Fruit fly (Drosophila melanogaster) whole organism, embryonic: Measurements from ENCODE around the gene Kah.

Experiments used
- Asciz ChIP-seq: fragments of 200-800 bp; sonication (Bioruptor generic); optimal IDR thresholded peaks from 2 replicates; lab custom pipeline; 2017; ENCODE audit warnings: missing biosample characterization, mild to moderate bottlenecking, missing genetic modification characterization, missing genetic modification reagents
- B-H2 ChIP-seq: fragments of 200-800 bp; sonication (Bioruptor generic); optimal IDR thresholded peaks from 2 replicates; lab custom pipeline; 2018; ENCODE audit warnings: missing biosample characterization, mild to moderate bottlenecking, missing genetic modification characterization
- CG10209 ChIP-seq: fragments of 200-800 bp; sonication (Bioruptor generic); optimal IDR thresholded peaks from 3 replicates; lab custom pipeline; 2017; ENCODE audit warnings: missing biosample characterization, mild to moderate bottlenecking, missing genetic modification characterization, missing genetic modification reagents
- CG11093 ChIP-seq: fragments of 200-800 bp; sonication (Bioruptor generic); IDR thresholded peaks from 3 replicates; pipeline ENCODE4 v1.3.6; 2022; ENCODE audit warnings: missing biosample characterization, missing genetic modification characterization
- CG14050 ChIP-seq: fragments of 200-800 bp; sonication (Bioruptor generic); IDR thresholded peaks from 3 replicates; pipeline ENCODE4 v1.3.6; 2022; ENCODE audit warnings: missing biosample characterization, missing genetic modification characterization
- CG14710 ChIP-seq: fragments of 200-800 bp; sonication (Bioruptor generic); optimal IDR thresholded peaks from 3 replicates; lab custom pipeline; 2019; ENCODE audit warnings: missing biosample characterization, mild to moderate bottlenecking, missing genetic modification characterization, moderate library complexity
- CG15601 ChIP-seq: fragments of 200-800 bp; sonication (Bioruptor generic); optimal IDR thresholded peaks from 3 replicates; lab custom pipeline; 2019; ENCODE audit warnings: missing biosample characterization, mild to moderate bottlenecking, missing genetic modification characterization, moderate library complexity
- CG1603 ChIP-seq: fragments of 200-800 bp; sonication (Bioruptor generic); optimal IDR thresholded peaks from 2 replicates; lab custom pipeline; 2019; ENCODE audit warnings: missing biosample characterization, mild to moderate bottlenecking, missing genetic modification characterization, moderate library complexity
- CG16813 ChIP-seq: fragments of 200-800 bp; sonication (Bioruptor generic); IDR thresholded peaks from 3 replicates; pipeline ENCODE4 v1.3.6; 2022; ENCODE audit warnings: missing biosample characterization, missing genetic modification characterization; ENCODE audit not compliant: partially characterized antibody
- CG18764 ChIP-seq: fragments of 200-800 bp; sonication (Bioruptor generic); optimal IDR thresholded peaks from 3 replicates; lab custom pipeline; 2016; ENCODE audit warnings: missing biosample characterization, missing genetic modification characterization
- CG2712 ChIP-seq: fragments of 200-800 bp; optimal IDR thresholded peaks from 3 replicates; lab custom pipeline; 2019; ENCODE audit warnings: missing biosample characterization, mild to moderate bottlenecking, missing genetic modification characterization, moderate library complexity
- CG2889 ChIP-seq: fragments of 200-800 bp; sonication (Bioruptor generic); IDR thresholded peaks from 3 replicates; pipeline ENCODE4 v1.3.6; 2022; ENCODE audit warnings: missing biosample characterization, missing genetic modification characterization
- CG34224 ChIP-seq: fragments of 200-800 bp; sonication (Bioruptor generic); IDR thresholded peaks from 3 replicates; pipeline ENCODE4 v1.3.6; 2022; ENCODE audit warnings: missing biosample characterization, missing genetic modification characterization; ENCODE audit not compliant: partially characterized antibody
- CG5245 ChIP-seq: fragments of 200-800 bp; sonication (Bioruptor generic); optimal IDR thresholded peaks from 3 replicates; lab custom pipeline; 2016; ENCODE audit warnings: missing biosample characterization, missing genetic modification characterization
- CG6254 ChIP-seq: fragments of 200-800 bp; sonication (Bioruptor generic); optimal IDR thresholded peaks from 3 replicates; lab custom pipeline; 2017; ENCODE audit warnings: mild to moderate bottlenecking, missing biosample characterization, missing genetic modification reagents, missing genetic modification characterization
- CG6765 ChIP-seq: fragments of 200-800 bp; sonication (Bioruptor generic); optimal IDR thresholded peaks from 3 replicates; lab custom pipeline; 2017; ENCODE audit warnings: missing biosample characterization, mild to moderate bottlenecking, missing genetic modification characterization
- CG6791 ChIP-seq: fragments of 200-800 bp; sonication (Bioruptor generic); IDR thresholded peaks from 3 replicates; pipeline ENCODE4 v1.3.6; 2022; ENCODE audit warnings: missing biosample characterization, missing genetic modification characterization; ENCODE audit not compliant: partially characterized antibody
- CG7357 ChIP-seq: fragments of 200-800 bp; sonication (Bioruptor generic); IDR thresholded peaks from 3 replicates; pipeline ENCODE4 v1.3.6; 2022; ENCODE audit warnings: missing biosample characterization, missing genetic modification characterization
- CG7556 ChIP-seq: fragments of 200-800 bp; sonication (Bioruptor generic); optimal IDR thresholded peaks from 2 replicates; lab custom pipeline; 2017; ENCODE audit warnings: missing biosample characterization, mild to moderate bottlenecking, missing genetic modification characterization
- CG7928 ChIP-seq: fragments of 200-800 bp; sonication (Bioruptor generic); optimal IDR thresholded peaks from 2 replicates; lab custom pipeline; 2017; ENCODE audit warnings: missing biosample characterization, mild to moderate bottlenecking, missing genetic modification characterization
- CoRest ChIP-seq: fragments of 200-800 bp; sonication (Bioruptor generic); optimal IDR thresholded peaks from 3 replicates; lab custom pipeline; 2018; ENCODE audit warnings: missing biosample characterization, mild to moderate bottlenecking, missing genetic modification characterization, moderate library complexity
- D ChIP-seq, 2 experiments: fragments of 200-800 bp in 1 of 2; fragments of >200 bp in 1 of 2; sonication (Bioruptor generic) in 1 of 2; optimal IDR thresholded peaks; 2 replicates in 1 of 2; 3 replicates in 1 of 2; lab custom pipeline; 2017; ENCODE audit warnings: mild to moderate bottlenecking in 1 of 2, missing biosample characterization in 1 of 2, missing genetic modification characterization in 1 of 2, missing genetic modification reagents in 1 of 2
- D19A ChIP-seq: fragments of 200-800 bp; optimal IDR thresholded peaks from 3 replicates; lab custom pipeline; 2019; ENCODE audit warnings: missing biosample characterization, mild to moderate bottlenecking, missing genetic modification characterization, moderate library complexity
- Deaf1 ChIP-seq: fragments of 200-800 bp; optimal IDR thresholded peaks from 3 replicates; lab custom pipeline; 2019; ENCODE audit warnings: missing biosample characterization, mild to moderate bottlenecking, missing genetic modification characterization, moderate library complexity
- Doc2 ChIP-seq: fragments of 200-800 bp; sonication (Bioruptor generic); IDR thresholded peaks from 2 replicates; pipeline ENCODE4 v1.3.6; 2022; ENCODE audit warnings: missing biosample characterization, missing genetic modification characterization
- ERR ChIP-seq: fragments of 200-800 bp; sonication (Bioruptor generic); optimal IDR thresholded peaks from 2 replicates; lab custom pipeline; 2016; ENCODE audit warnings: missing biosample characterization, missing genetic modification characterization
- Eip74EF ChIP-seq, 2 experiments: fragments of 200-800 bp in 1 of 2; fragments of >200 bp in 1 of 2; sonication (Bioruptor generic) in 1 of 2; optimal IDR thresholded peaks; 2 replicates each; lab custom pipeline; 2017 to 2019; ENCODE audit warnings: missing biosample characterization in 2 of 2, missing genetic modification characterization in 2 of 2, mild to moderate bottlenecking in 1 of 2, moderate library complexity in 1 of 2
- Lpt ChIP-seq: fragments of >200 bp; optimal IDR thresholded peaks from 2 replicates; lab custom pipeline; 2018; ENCODE audit warnings: missing biosample characterization, missing genetic modification characterization
- MBD-R2 ChIP-seq: fragments of 200-800 bp; sonication (Bioruptor generic); IDR thresholded peaks from 2 replicates; pipeline ENCODE4 v1.3.6; 2022; ENCODE audit warnings: missing biosample characterization, missing genetic modification characterization
- Mes4 ChIP-seq: fragments of 200-800 bp; sonication (Bioruptor generic); optimal IDR thresholded peaks from 2 replicates; lab custom pipeline; 2016; ENCODE audit warnings: missing biosample characterization, missing genetic modification characterization
- NC2β ChIP-seq: fragments of 200-800 bp; sonication (Bioruptor generic); optimal IDR thresholded peaks from 2 replicates; lab custom pipeline; 2016; ENCODE audit warnings: missing biosample characterization, missing genetic modification characterization
- Opbp ChIP-seq: fragments of 200-800 bp; sonication (Bioruptor generic); IDR thresholded peaks from 3 replicates; pipeline ENCODE4 v1.3.6; 2022; ENCODE audit warnings: missing biosample characterization, missing genetic modification characterization; ENCODE audit not compliant: partially characterized antibody
- Ptx1 ChIP-seq: fragments of 200-800 bp; sonication (Bioruptor generic); IDR thresholded peaks from 2 replicates; pipeline ENCODE4 v1.3.6; 2022; ENCODE audit warnings: missing biosample characterization, missing genetic modification characterization
- Sox100B ChIP-seq: fragments of 200-800 bp; sonication (Bioruptor generic); optimal IDR thresholded peaks from 3 replicates; lab custom pipeline; 2018; ENCODE audit warnings: missing biosample characterization, mild to moderate bottlenecking, missing genetic modification characterization
- btn ChIP-seq: fragments of 200-800 bp; sonication (Bioruptor generic); optimal IDR thresholded peaks from 2 replicates; lab custom pipeline; 2016; ENCODE audit warnings: missing biosample characterization, missing genetic modification characterization
- chn ChIP-seq: fragments of 200-800 bp; sonication (Bioruptor generic); optimal IDR thresholded peaks from 2 replicates; lab custom pipeline; 2016; ENCODE audit warnings: missing biosample characterization, missing genetic modification characterization
- eyg ChIP-seq: fragments of 200-800 bp; sonication (Bioruptor generic); optimal IDR thresholded peaks from 3 replicates; lab custom pipeline; 2016; ENCODE audit warnings: missing biosample characterization, missing genetic modification characterization
- ftz-f1 ChIP-seq: fragments of 200-800 bp; sonication (Bioruptor generic); optimal IDR thresholded peaks from 2 replicates; lab custom pipeline; 2016; ENCODE audit warnings: missing biosample characterization, missing genetic modification characterization
- gcm2 ChIP-seq: fragments of 200-800 bp; sonication (Bioruptor generic); optimal IDR thresholded peaks from 2 replicates; lab custom pipeline; 2016; ENCODE audit warnings: missing biosample characterization, missing genetic modification characterization
- nau ChIP-seq: fragments of 200-800 bp; sonication (Bioruptor generic); optimal IDR thresholded peaks from 3 replicates; lab custom pipeline; 2017; ENCODE audit warnings: missing biosample characterization, mild to moderate bottlenecking, missing genetic modification characterization, missing genetic modification reagents
- nerfin-1 ChIP-seq: fragments of 200-800 bp; sonication (Bioruptor generic); optimal IDR thresholded peaks from 3 replicates; lab custom pipeline; 2019; ENCODE audit warnings: missing biosample characterization, mild to moderate bottlenecking, missing genetic modification characterization, moderate library complexity
- nmo ChIP-seq: fragments of 200-800 bp; sonication (Bioruptor generic); optimal IDR thresholded peaks from 2 replicates; lab custom pipeline; 2018; ENCODE audit warnings: missing biosample characterization, mild to moderate bottlenecking, missing genetic modification characterization, moderate library complexity
- pan ChIP-seq, 4 experiments: fragments of >200 bp in 3 of 4; fragments of 200-800 bp in 1 of 4; sonication (Bioruptor generic) in 1 of 4; optimal IDR thresholded peaks in 3 of 4; IDR thresholded peaks in 1 of 4; 2 replicates each; pipeline versions ENCODE4 v1.3.6 to Lab custom; 2017 to 2022; ENCODE audit warnings: missing biosample characterization in 2 of 4, missing genetic modification characterization in 2 of 4, mixed read lengths in 1 of 4
- pnt ChIP-seq: fragments of 200-800 bp; sonication (Bioruptor generic); optimal IDR thresholded peaks from 3 replicates; lab custom pipeline; 2016; ENCODE audit warnings: missing biosample characterization, missing genetic modification characterization
- sisA ChIP-seq: fragments of 200-800 bp; sonication (Bioruptor generic); IDR thresholded peaks from 2 replicates; pipeline ENCODE4 v1.3.6; 2022; ENCODE audit warnings: missing biosample characterization, missing genetic modification characterization
- slp2 ChIP-seq: fragments of 200-800 bp; sonication (Bioruptor generic); optimal IDR thresholded peaks from 2 replicates; lab custom pipeline; 2016; ENCODE audit warnings: missing biosample characterization, missing genetic modification characterization
- sob ChIP-seq: fragments of 200-800 bp; sonication (Bioruptor generic); IDR thresholded peaks from 2 replicates; pipeline ENCODE4 v1.3.6; 2022; ENCODE audit warnings: missing biosample characterization, missing genetic modification characterization
- trh ChIP-seq: fragments of 200-800 bp; sonication (Bioruptor generic); optimal IDR thresholded peaks from 2 replicates; lab custom pipeline; 2016; ENCODE audit warnings: missing biosample characterization, missing genetic modification characterization
- vnd ChIP-seq: fragments of 200-800 bp; sonication (Bioruptor generic); IDR thresholded peaks from 3 replicates; pipeline ENCODE4 v1.3.6; 2022; ENCODE audit warnings: missing biosample characterization, missing genetic modification characterization; ENCODE audit not compliant: partially characterized antibody

Gene Kah

dm6 chr3L:622357-622834, 33.3 kb upstream of the Kah start (continued):
- TF ChIP-seq D19A (tag; lab: Kevin White, UChicago) (peak; percentile 71), Ptx1 (GFP tag; lab: Robert Waterston, UW) (0 out of 2 replicates have a peak, but pooled peaks have one; percentile 27), Asciz (GFP tag; lab: Kevin White, UChicago) (peak; percentile 22), trh (no peak), NC2β (GFP tag; lab: Kevin White, UChicago) (peak; percentile 31), Doc2 (GFP tag; lab: Robert Waterston, UW) (no peak), CG7928 (GFP tag; lab: Kevin White, UChicago) (no peak), B-H2 (GFP tag; lab: Kevin White, UChicago) (no peak), CG2889 (GFP tag; lab: Robert Waterston, UW) (no peak), sisA (GFP tag; lab: Robert Waterston, UW) (peak; percentile 48), CG14050 (GFP tag; lab: Robert Waterston, UW) (no peak), nau (GFP tag; lab: Kevin White, UChicago) (no peak), Eip74EF (GFP tag; optimal IDR thresholded peaks at IDR 0.05; lab: Kevin White, UChicago) (no peak), Lpt (GFP tag; lab: Kevin White, UChicago) (no peak), vnd (GFP tag; lab: Robert Waterston, UW) (no peak), pnt (GFP tag; lab: Kevin White, UChicago) (no peak), CG2712 (tag; lab: Kevin White, UChicago) (peak; percentile 84), slp2 (GFP tag; lab: Kevin White, UChicago) (peak; percentile 10), CG10209 (GFP tag; lab: Kevin White, UChicago) (peak; percentile 48), CG15601 (tag; lab: Kevin White, UChicago) (peak; percentile 73), btn (GFP tag; lab: Kevin White, UChicago) (no peak), D (optimal IDR thresholded peaks at IDR 0.05; lab: Kevin White, UChicago) (no peak), D (GFP tag; optimal IDR thresholded peaks at IDR 0.05; lab: Kevin White, UChicago) (peak; percentile 69), chn (GFP tag; lab: Kevin White, UChicago) (peak; percentile 61), Opbp (GFP tag; lab: Robert Waterston, UW) (no peak), CG6765 (GFP tag; lab: Kevin White, UChicago) (no peak), CG1603 (tag; lab: Kevin White, UChicago) (peak; percentile 4), Mes4 (GFP tag; lab: Kevin White, UChicago) (peak; percentile 10), ftz-f1 (GFP tag; lab: Kevin White, UChicago) (no peak), Sox100B (GFP tag; lab: Kevin White, UChicago) (peak; percentile 68), eyg (GFP tag; lab: Kevin White, UChicago) (no peak), sob (GFP tag; lab: Robert Waterston, UW) (no peak), CG7556 (GFP tag; lab: Kevin White, UChicago) (peak; percentile 60), Deaf1 (no peak), ERR (GFP tag; lab: Kevin White, UChicago) (no peak), nerfin-1 (tag; lab: Kevin White, UChicago) (peak; percentile 37), CoRest (peak; percentile 66), CG16813 (GFP tag; lab: Robert Waterston, UW) (no peak), CG6254 (GFP tag; lab: Kevin White, UChicago) (peak; percentile 51), CG18764 (GFP tag; lab: Kevin White, UChicago) (peak; percentile 27), pan (optimal IDR thresholded peaks at IDR 0.05; lab: Kevin White, UChicago) (no peak), pan (GFP tag; optimal IDR thresholded peaks at IDR 0.05 in 1 of 2, IDR thresholded peaks at IDR 0.05 in 1 of 2) (no peak), CG7357 (GFP tag; lab: Robert Waterston, UW) (no peak), MBD-R2 (GFP tag; lab: Robert Waterston, UW) (no peak), CG34224 (no peak), CG6791 (GFP tag; lab: Robert Waterston, UW) (no peak), CG5245 (no peak), CG11093 (GFP tag; lab: Robert Waterston, UW) (no peak), nmo (GFP tag; lab: Kevin White, UChicago) (peak; percentile 75), CG14710 (tag; lab: Kevin White, UChicago) (peak; percentile 85), gcm2 (GFP tag; lab: Kevin White, UChicago) (no peak)
